Worm (Caenorhabditis elegans): Measurements from ENCODE around the gene F54F2.9.

DNA sequence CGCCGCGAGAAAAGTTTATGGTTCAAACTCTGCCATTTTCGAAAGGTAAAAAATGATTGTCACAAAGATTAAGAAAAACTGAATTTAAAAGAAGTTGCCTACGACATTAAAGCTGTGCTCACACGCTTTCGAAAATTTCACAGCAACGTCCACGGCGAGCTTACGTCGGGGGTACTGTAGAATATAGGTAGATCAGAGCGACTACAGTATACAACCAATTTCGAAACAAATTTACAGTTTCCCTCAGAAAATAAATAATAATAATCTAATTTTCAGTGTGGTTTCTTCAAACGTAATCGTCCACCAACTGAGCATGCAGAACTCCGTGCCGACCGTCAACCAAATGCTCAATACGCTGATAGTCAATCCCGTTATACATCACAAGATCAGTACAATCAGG, 2.5 kb downstream of the F54F2.9 start:
- TF ChIP-seq unc-55 (GFP tag; optimal IDR thresholded peaks at IDR 0.05) (no peak), unc-62 (GFP tag; optimal IDR thresholded peaks at IDR 0.05) (no peak), zag-1 (tag; optimal IDR thresholded peaks at IDR 0.05) (no peak), elt-1 (tag; optimal IDR thresholded peaks at IDR 0.05) (no peak), skn-1 (tag; optimal IDR thresholded peaks at IDR 0.05) (no peak), nhr-25 (tag; optimal IDR thresholded peaks at IDR 0.05) (no peak), sma-9 (GFP tag; optimal IDR thresholded peaks at IDR 0.05) (no peak), sma-9 (tag; optimal IDR thresholded peaks at IDR 0.05) (no peak), ama-1 (optimal IDR thresholded peaks at IDR 0.05) (no peak), fos-1 (tag; optimal IDR thresholded peaks at IDR 0.05) (no peak)
